Fruit fly (Drosophila melanogaster) Kc167 (cell line): ENCODE measurements around the gene CG43293.

Experiments used
- Sin3A ChIP-seq: fragments of >200 bp; optimal IDR thresholded peaks from 2 replicates; lab custom pipeline; 2018; ENCODE audit warnings: missing external identifiers
- psq ChIP-seq: fragments of >200 bp; optimal IDR thresholded peaks from 2 replicates; lab custom pipeline; 2017; ENCODE audit warnings: missing external identifiers

- TF ChIP-seq Sin3A, result no peak
- no peak for TF ChIP-seq psq (lab: Kevin White, UChicago)
Observed at dm6 chr3L:6193556-6194114, 8.6 kb downstream of the CG43293 start.
